Fruit fly (Drosophila melanogaster) S2 (cell line): ENCODE data around the gene CG12609.

ENCODE experiments used
- CG8478 ChIP-seq: fragments of >200 bp; optimal IDR thresholded peaks from 2 replicates; lab custom pipeline; 2018
- CTCF ChIP-seq, 2 experiments: fragments of >200 bp; optimal IDR thresholded peaks; 2 replicates each; lab custom pipeline; 2018

DNA sequence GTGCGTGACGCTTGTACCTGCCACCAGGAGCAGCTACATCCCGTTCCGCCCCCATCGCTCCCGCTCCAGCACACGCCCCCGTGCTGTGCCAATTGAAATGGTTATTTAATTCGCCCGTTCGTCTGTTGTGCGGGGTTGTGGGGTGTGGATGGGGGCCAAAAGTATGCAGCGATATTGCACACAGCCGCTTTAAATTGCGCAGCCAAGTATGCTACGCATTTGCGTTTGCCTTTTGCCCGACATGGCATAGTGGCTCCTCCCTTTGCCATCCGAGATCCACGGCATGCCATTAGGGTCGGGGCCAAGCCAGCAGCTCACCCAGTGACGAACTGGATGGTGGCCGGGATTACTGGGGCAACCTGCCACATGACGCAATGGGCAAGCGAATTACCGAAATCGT lies 23.9 kb upstream of the CG12609 start:
- TF ChIP-seq CG8478 (lab: Kevin White, UChicago) (no peak), CTCF (optimal IDR thresholded peaks at IDR 0.05; lab: Kevin White, UChicago) (peak; percentile 13 to 40)
